Comparison of ENCODE assay signal across 1 worm cellular context in genomic region chrII:7374143-7374542, ce11.
TF ChIP-seq lines count a peak whose summit lies in the region.

Gene mtch-1, minus strand, starts transcription at chrII:7374166.
Gene rpb-4, plus strand, starts transcription at chrII:7374495.

TF ChIP-seq in whole organism, L1 larva, 84 proteins besides CTCF, POLR2A, EP300 and RAD21 (continued from another document):
- TF ChIP-seq sox-4 (tag; optimal IDR thresholded peaks at IDR 0.05; lab: Kevin White, UChicago) (no peak), dpl-1 (GFP tag; optimal IDR thresholded peaks at IDR 0.05; lab: Kevin White, UChicago) (peak in 2 of 3 experiments; percentile 41 to 50), jun-1 (tag; optimal IDR thresholded peaks at IDR 0.05; lab: Kevin White, UChicago) (no peak), hlh-17 (GFP tag; optimal IDR thresholded peaks at IDR 0.05; lab: Kevin White, UChicago; ENCODE audit: borderline replicate concordance) (no peak), fkh-10 (GFP tag; optimal IDR thresholded peaks at IDR 0.05; lab: Kevin White, UChicago) (no peak), efl-1 (optimal IDR thresholded peaks at IDR 0.05; lab: Kevin White, UChicago) (peak; percentile 30 to 39), efl-1 (GFP tag; optimal IDR thresholded peaks at IDR 0.05 in 1 of 2; lab: Kevin White, UChicago) (peak; percentile 12 to 14), fkh-4 (tag; optimal IDR thresholded peaks at IDR 0.05; lab: Kevin White, UChicago; ENCODE audit: borderline replicate concordance) (no peak), nhr-12 (tag; optimal IDR thresholded peaks at IDR 0.05; lab: Kevin White, UChicago) (no peak), blmp-1 (tag; optimal IDR thresholded peaks at IDR 0.05; lab: Kevin White, UChicago) (peak; percentile 31), C34B4.2 (tag; optimal IDR thresholded peaks at IDR 0.05; lab: Kevin White, UChicago) (no peak), F16B12.6 (tag; optimal IDR thresholded peaks at IDR 0.05; lab: Kevin White, UChicago) (peak; percentile 23), unc-86 (tag; optimal IDR thresholded peaks at IDR 0.05; lab: Kevin White, UChicago) (no peak), ceh-90 (tag; optimal IDR thresholded peaks at IDR 0.05; lab: Kevin White, UChicago) (no peak), unc-98 (GFP tag; IDR thresholded peaks at IDR 0.05; lab: Robert Waterston, UW) (no peak), nhr-19 (GFP tag; conservative IDR thresholded peaks at IDR 0.05; lab: Robert Waterston, UW) (no peak), mep-1 (tag; optimal IDR thresholded peaks at IDR 0.05; lab: Kevin White, UChicago) (no peak), ceh-82 (tag; optimal IDR thresholded peaks at IDR 0.05; lab: Kevin White, UChicago) (peak in 1 of 3 experiments; percentile 2), ztf-4 (tag; optimal IDR thresholded peaks at IDR 0.05; lab: Kevin White, UChicago) (no peak), tlp-1 (tag; optimal IDR thresholded peaks at IDR 0.05; lab: Kevin White, UChicago) (no peak), aha-1 (tag; optimal IDR thresholded peaks at IDR 0.05; lab: Kevin White, UChicago) (no peak), elt-2 (tag; optimal IDR thresholded peaks at IDR 0.05; lab: Kevin White, UChicago) (no peak), hpl-2 (GFP tag; optimal IDR thresholded peaks at IDR 0.05; lab: Kevin White, UChicago) (no peak), ama-1 (optimal IDR thresholded peaks at IDR 0.05; lab: Kevin White, UChicago) (no peak), zip-4 (GFP tag; optimal IDR thresholded peaks at IDR 0.05; lab: Kevin White, UChicago) (no peak), lin-39 (tag; optimal IDR thresholded peaks at IDR 0.05; lab: Kevin White, UChicago) (no peak), pqm-1 (tag; optimal IDR thresholded peaks at IDR 0.05; lab: Kevin White, UChicago) (no peak), nhr-85 (tag; lab: Kevin White, UChicago) (no peak), ceh-63 (GFP tag; optimal IDR thresholded peaks at IDR 0.05; lab: Kevin White, UChicago) (no peak), mdl-1 (tag; optimal IDR thresholded peaks at IDR 0.05; lab: Kevin White, UChicago) (peak in 1 of 2 experiments; percentile 10), mab-9 (GFP tag; IDR thresholded peaks at IDR 0.05; lab: Robert Waterston, UW) (no peak), zag-1 (tag; optimal IDR thresholded peaks at IDR 0.05; lab: Kevin White, UChicago) (no peak), mef-2 (tag; optimal IDR thresholded peaks at IDR 0.05; lab: Kevin White, UChicago) (no peak), skn-1 (tag; optimal IDR thresholded peaks at IDR 0.05; lab: Kevin White, UChicago) (peak; percentile 50), fos-1 (tag; optimal IDR thresholded peaks at IDR 0.05; lab: Kevin White, UChicago) (no peak), unc-130 (tag; optimal IDR thresholded peaks at IDR 0.05; lab: Kevin White, UChicago) (peak; percentile 1), lin-13 (GFP tag; optimal IDR thresholded peaks at IDR 0.05; lab: Kevin White, UChicago) (no peak)
